Worm (Caenorhabditis elegans): ENCODE measurements around the gene Y52E8A.6.

The Y52E8A.6 gene

DNA sequence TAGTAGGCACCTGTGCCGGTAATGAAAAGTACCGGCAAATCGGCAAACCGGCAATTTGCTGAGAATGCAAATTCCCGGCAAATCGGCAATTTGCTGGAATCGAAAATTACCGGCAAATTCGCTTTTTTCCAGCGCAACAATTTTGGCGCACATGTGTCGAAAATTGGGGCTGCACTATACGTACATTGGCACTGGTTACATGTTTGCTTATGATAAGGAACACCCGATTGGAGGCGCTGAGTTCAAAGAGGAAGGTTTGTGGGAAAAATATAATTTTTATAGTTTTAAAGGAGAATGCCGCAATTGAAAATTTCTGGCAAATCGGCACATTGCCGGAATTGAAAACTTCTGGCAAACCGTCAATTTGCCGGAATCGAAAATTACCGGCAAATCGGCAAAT is 22.5 kb downstream of the Y52E8A.6 start:
- TF ChIP-seq aly-2 (tag; optimal IDR thresholded peaks at IDR 0.05) = no peak
- TF ChIP-seq unc-62 (GFP tag; optimal IDR thresholded peaks at IDR 0.05) = no peak
- TF ChIP-seq elt-3 (tag; optimal IDR thresholded peaks at IDR 0.05) = no peak
- no peak for TF ChIP-seq mab-5 (tag; optimal IDR thresholded peaks at IDR 0.05)
- no peak for TF ChIP-seq ceh-16 (tag; optimal IDR thresholded peaks at IDR 0.05)
- no peak for TF ChIP-seq ama-1 (optimal IDR thresholded peaks at IDR 0.05)

DNA sequence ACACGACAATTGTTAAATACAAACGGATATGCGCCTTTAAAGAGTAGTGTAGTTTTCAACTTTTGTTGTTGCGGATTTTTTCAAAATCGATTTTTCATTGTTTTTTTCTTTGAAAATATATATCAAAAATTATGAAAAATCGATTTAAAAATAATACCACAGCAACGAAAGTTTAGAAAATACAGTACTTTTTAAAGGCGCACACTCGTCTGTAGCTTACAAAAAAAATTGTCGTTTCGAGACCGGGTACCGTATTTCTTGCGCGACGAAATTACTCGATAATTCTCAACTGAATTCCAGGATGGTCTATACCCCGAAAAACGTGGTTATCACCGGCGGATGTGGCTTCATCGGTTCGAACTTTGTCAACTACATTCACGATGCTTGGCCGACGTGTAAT is 25.0 kb downstream of the Y52E8A.6 start, which contains the start of gene rml-4:
rml-4 (plus strand) TSS at position 301 of the 400 bp plus-strand sequence.
- TF ChIP-seq nhr-11 (tag; optimal IDR thresholded peaks at IDR 0.05) = no peak
- no peak for TF ChIP-seq sem-4 (tag; optimal IDR thresholded peaks at IDR 0.05)
- TF ChIP-seq sma-9 (GFP tag; optimal IDR thresholded peaks at IDR 0.05) = no peak
- no peak for TF ChIP-seq sma-9 (tag; optimal IDR thresholded peaks at IDR 0.05)
- no peak for TF ChIP-seq lin-39 (tag; optimal IDR thresholded peaks at IDR 0.05)
- TF ChIP-seq ZK546.5 (tag; optimal IDR thresholded peaks at IDR 0.05) = no peak
- TF ChIP-seq nhr-21 (tag; optimal IDR thresholded peaks at IDR 0.05) = no peak
- no peak for TF ChIP-seq peb-1 (tag; optimal IDR thresholded peaks at IDR 0.05)
- no peak for TF ChIP-seq nhr-77 (tag; optimal IDR thresholded peaks at IDR 0.05)
- TF ChIP-seq unc-62 (GFP tag; optimal IDR thresholded peaks at IDR 0.05) = no peak
- TF ChIP-seq C34F6.9 (tag; optimal IDR thresholded peaks at IDR 0.05) = no peak
- TF ChIP-seq crh-2 (tag; optimal IDR thresholded peaks at IDR 0.05) = no peak

DNA sequence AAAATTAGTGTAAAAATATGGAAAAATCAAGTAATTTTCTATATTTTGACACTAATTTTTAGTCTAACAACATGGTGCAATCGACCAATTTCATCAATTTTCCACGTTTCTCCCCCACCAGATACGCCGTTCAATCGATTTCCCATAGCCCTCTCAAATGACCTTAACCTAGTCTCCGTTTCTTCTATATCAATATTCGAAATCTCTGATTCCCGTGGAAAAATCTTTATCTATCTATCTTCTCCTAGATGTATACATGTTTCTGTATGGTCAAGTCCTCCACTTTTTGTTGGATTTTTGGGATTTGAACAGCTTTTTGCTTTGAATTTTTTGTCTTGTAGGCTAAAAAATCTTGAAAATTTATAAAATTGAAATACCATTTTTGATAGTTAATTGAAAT is 25.6 kb downstream of the Y52E8A.6 start:
- peak; percentile 17 for TF ChIP-seq elt-1 (tag; optimal IDR thresholded peaks at IDR 0.05)
- TF ChIP-seq sma-9 (GFP tag; optimal IDR thresholded peaks at IDR 0.05) = peak; percentile 11
- TF ChIP-seq sma-9 (tag; optimal IDR thresholded peaks at IDR 0.05) = no peak
- no peak for TF ChIP-seq ceh-82 (tag; optimal IDR thresholded peaks at IDR 0.05)

- no peak for TF ChIP-seq ztf-4 (tag; optimal IDR thresholded peaks at IDR 0.05)
- no peak for TF ChIP-seq nhr-25 (tag; optimal IDR thresholded peaks at IDR 0.05)
- no peak for TF ChIP-seq egl-27 (tag; optimal IDR thresholded peaks at IDR 0.05)
Observed at ce11 chrII:4293027-4293522, 26.7 kb downstream of the Y52E8A.6 start.

DNA sequence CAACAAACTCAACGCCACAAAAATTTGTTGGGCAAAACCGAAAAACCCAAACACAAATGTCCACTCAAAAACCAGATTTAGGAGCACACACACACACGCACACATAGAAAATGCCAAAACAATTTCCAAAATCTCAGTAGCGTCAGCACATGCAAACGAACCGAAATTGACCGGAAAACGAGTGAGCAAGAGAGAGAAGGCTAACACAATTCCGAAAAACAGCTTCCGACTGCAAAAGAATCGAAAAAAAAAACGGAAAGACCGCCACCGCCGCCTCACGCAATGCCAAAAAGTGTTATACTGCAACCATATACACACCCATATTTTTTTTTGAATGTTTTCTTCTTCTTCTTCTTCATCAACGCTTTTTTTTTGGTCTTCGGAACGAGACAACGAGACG is 28.0 kb downstream of the Y52E8A.6 start:
- TF ChIP-seq lin-39 (tag; optimal IDR thresholded peaks at IDR 0.05) (no peak), lin-13 (GFP tag; optimal IDR thresholded peaks at IDR 0.05) (no peak), unc-62 (GFP tag; optimal IDR thresholded peaks at IDR 0.05) (no peak), C34F6.9 (tag; optimal IDR thresholded peaks at IDR 0.05) (no peak), Y55F3AM.14 (GFP tag; optimal IDR thresholded peaks at IDR 0.05) (no peak), nhr-77 (tag; optimal IDR thresholded peaks at IDR 0.05) (no peak), unc-55 (GFP tag; optimal IDR thresholded peaks at IDR 0.05) (no peak), zag-1 (tag; optimal IDR thresholded peaks at IDR 0.05) (no peak), lin-11 (tag; optimal IDR thresholded peaks at IDR 0.05) (no peak), nhr-237 (tag; optimal IDR thresholded peaks at IDR 0.05) (no peak)

DNA sequence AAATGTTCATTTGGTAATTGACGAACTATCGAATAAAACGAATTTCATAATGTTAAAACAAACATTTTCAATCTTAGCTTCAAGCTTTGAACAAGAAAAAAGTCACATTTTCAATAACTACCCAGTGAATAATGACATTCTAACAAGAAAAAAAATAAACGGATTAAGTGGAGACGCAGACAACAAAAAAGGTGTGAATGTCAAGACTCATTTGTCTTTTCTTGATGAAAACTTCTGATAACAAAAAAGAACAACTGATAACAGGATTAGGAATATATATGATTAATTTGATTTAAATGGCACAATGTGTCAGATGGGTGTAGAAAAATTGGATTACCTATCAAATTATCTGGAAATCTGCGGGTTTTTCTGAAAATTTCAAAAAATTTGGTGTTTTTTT is 31.2 kb downstream of the Y52E8A.6 start:
- peak; percentile 43 for TF ChIP-seq fos-1 (tag; optimal IDR thresholded peaks at IDR 0.05)
- TF ChIP-seq C34F6.9 (tag; optimal IDR thresholded peaks at IDR 0.05) = peak; percentile 15
- TF ChIP-seq nhr-21 (tag; optimal IDR thresholded peaks at IDR 0.05) = no peak
- TF ChIP-seq nhr-11 (tag; optimal IDR thresholded peaks at IDR 0.05) = no peak

DNA sequence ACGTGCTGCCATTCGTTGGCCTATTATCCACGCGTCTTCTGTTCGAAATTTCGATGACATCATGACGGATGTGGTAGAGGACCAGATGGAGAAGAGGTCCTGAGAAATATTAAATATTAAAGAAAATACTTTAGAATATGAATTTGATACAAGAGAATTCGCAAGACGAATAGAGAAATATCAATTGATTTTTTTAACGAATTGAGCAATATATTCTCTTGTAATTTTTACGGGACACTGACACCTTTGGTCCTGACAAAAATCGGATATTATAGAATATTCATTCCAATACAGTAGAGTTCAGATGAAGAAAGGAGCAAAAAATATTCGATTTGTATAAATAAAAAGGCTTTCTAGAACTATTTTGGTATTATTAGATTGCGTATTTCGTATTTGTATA is 31.7 kb downstream of the Y52E8A.6 start, which contains the start of gene C01F1.6:
C01F1.6 (minus strand) TSS at position 101 of the 400 bp plus-strand sequence.
- TF ChIP-seq sma-3 (GFP tag; optimal IDR thresholded peaks at IDR 0.05) (no peak), nhr-77 (tag; optimal IDR thresholded peaks at IDR 0.05) (no peak), blmp-1 (tag; optimal IDR thresholded peaks at IDR 0.05; ENCODE audit: insufficient read depth) (no peak), unc-55 (GFP tag; optimal IDR thresholded peaks at IDR 0.05) (no peak), sem-4 (tag; optimal IDR thresholded peaks at IDR 0.05) (no peak), ztf-11 (tag; optimal IDR thresholded peaks at IDR 0.05) (no peak), zag-1 (tag; optimal IDR thresholded peaks at IDR 0.05) (no peak), elt-3 (tag; optimal IDR thresholded peaks at IDR 0.05) (no peak), nhr-12 (tag; optimal IDR thresholded peaks at IDR 0.05) (no peak), elt-1 (tag; optimal IDR thresholded peaks at IDR 0.05) (no peak)

Data from whole organism, L2 larva.